Fruit fly (Drosophila melanogaster) whole organism, embryonic: ENCODE data around the gene CG6961.

Experiments used
- BEAF-32 ChIP-seq: fragments of 200-800 bp; sonication (Bioruptor generic); optimal IDR thresholded peaks from 3 replicates; lab custom pipeline; 2017; ENCODE audit warnings: missing biosample characterization, missing genetic modification characterization, mild to moderate bottlenecking, moderate library complexity, missing genetic modification reagents
- Bgb ChIP-seq: fragments of 200-800 bp; sonication (Bioruptor generic); IDR thresholded peaks from 2 replicates; pipeline ENCODE4 v1.3.6; 2022; ENCODE audit warnings: missing biosample characterization, missing genetic modification characterization; ENCODE audit not compliant: partially characterized antibody
- CG10959 ChIP-seq: fragments of 200-800 bp; sonication (Bioruptor generic); IDR thresholded peaks from 2 replicates; pipeline ENCODE4 v1.3.6; 2022; ENCODE audit warnings: missing biosample characterization, missing genetic modification characterization
- CG11504 ChIP-seq: fragments of 200-800 bp; sonication (Bioruptor generic); optimal IDR thresholded peaks from 3 replicates; lab custom pipeline; 2019; ENCODE audit warnings: missing biosample characterization, mild to moderate bottlenecking, missing genetic modification characterization, moderate library complexity
- CG13624 ChIP-seq: fragments of 200-800 bp; sonication (Bioruptor generic); optimal IDR thresholded peaks from 2 replicates; lab custom pipeline; 2016; ENCODE audit warnings: missing biosample characterization, missing genetic modification characterization
- CG13775 ChIP-seq: fragments of 200-800 bp; sonication (Bioruptor generic); optimal IDR thresholded peaks from 3 replicates; lab custom pipeline; 2017; ENCODE audit warnings: missing biosample characterization, mild to moderate bottlenecking, missing genetic modification characterization
- CG14050 ChIP-seq: fragments of 200-800 bp; sonication (Bioruptor generic); IDR thresholded peaks from 3 replicates; pipeline ENCODE4 v1.3.6; 2022; ENCODE audit warnings: missing biosample characterization, missing genetic modification characterization
- CG15011 ChIP-seq: fragments of 200-800 bp; sonication (Bioruptor generic); optimal IDR thresholded peaks from 3 replicates; lab custom pipeline; 2018; ENCODE audit warnings: missing biosample characterization, mild to moderate bottlenecking, missing genetic modification characterization
- CG16779 ChIP-seq: fragments of 200-800 bp; sonication (Bioruptor generic); IDR thresholded peaks from 2 replicates; pipeline ENCODE4 v1.3.6; 2022; ENCODE audit warnings: missing biosample characterization, missing genetic modification characterization
- CG17829 ChIP-seq: fragments of 200-800 bp; optimal IDR thresholded peaks from 2 replicates; lab custom pipeline; 2019; ENCODE audit warnings: missing biosample characterization, mild to moderate bottlenecking, missing genetic modification characterization, moderate library complexity
- CG30403 ChIP-seq: fragments of 200-800 bp; sonication (Bioruptor generic); optimal IDR thresholded peaks from 3 replicates; lab custom pipeline; 2016; ENCODE audit warnings: missing biosample characterization, missing genetic modification characterization
- CG3163 ChIP-seq: fragments of 200-800 bp; sonication (Bioruptor generic); optimal IDR thresholded peaks from 3 replicates; lab custom pipeline; 2016; ENCODE audit warnings: missing biosample characterization, missing genetic modification characterization
- CG32767 ChIP-seq: fragments of 200-800 bp; sonication (Bioruptor generic); IDR thresholded peaks from 2 replicates; pipeline ENCODE4 v1.3.6; 2022; ENCODE audit warnings: missing biosample characterization, missing genetic modification characterization
- CG3407 ChIP-seq: fragments of 200-800 bp; sonication (Bioruptor generic); optimal IDR thresholded peaks from 2 replicates; lab custom pipeline; 2018; ENCODE audit warnings: missing biosample characterization, mild to moderate bottlenecking, missing genetic modification characterization
- CG34376 ChIP-seq: fragments of 200-800 bp; sonication (Bioruptor generic); optimal IDR thresholded peaks from 2 replicates; lab custom pipeline; 2018; ENCODE audit warnings: missing biosample characterization, mild to moderate bottlenecking, missing genetic modification characterization
- CG43689 ChIP-seq: fragments of 200-800 bp; sonication (Bioruptor generic); IDR thresholded peaks from 2 replicates; pipeline ENCODE4 v1.3.6; 2022; ENCODE audit warnings: missing biosample characterization, missing genetic modification characterization
- CG4424 ChIP-seq: fragments of 200-800 bp; sonication (Bioruptor generic); optimal IDR thresholded peaks from 3 replicates; lab custom pipeline; 2016; ENCODE audit warnings: missing biosample characterization, missing genetic modification characterization
- CG4617 ChIP-seq: fragments of 200-800 bp; sonication (Bioruptor generic); optimal IDR thresholded peaks from 3 replicates; lab custom pipeline; 2016; ENCODE audit warnings: missing biosample characterization, missing genetic modification characterization, borderline replicate concordance
- CG5953 ChIP-seq: fragments of 200-800 bp; sonication (Bioruptor generic); IDR thresholded peaks from 2 replicates; pipeline ENCODE4 v1.3.6; 2022; ENCODE audit warnings: missing biosample characterization, missing genetic modification characterization
- CG6175 ChIP-seq: fragments of 200-800 bp; sonication (Bioruptor generic); IDR thresholded peaks from 3 replicates; pipeline ENCODE4 v1.3.6; 2022; ENCODE audit warnings: missing biosample characterization, missing genetic modification characterization
- CG6654 ChIP-seq: fragments of 200-800 bp; sonication (Bioruptor generic); optimal IDR thresholded peaks from 2 replicates; lab custom pipeline; 2017; ENCODE audit warnings: missing biosample characterization, mild to moderate bottlenecking, missing genetic modification characterization
- CG8281 ChIP-seq: fragments of 200-800 bp; sonication (Bioruptor generic); optimal IDR thresholded peaks from 2 replicates; lab custom pipeline; 2018; ENCODE audit warnings: missing biosample characterization, mild to moderate bottlenecking, missing genetic modification characterization, moderate library complexity
- CG9215 ChIP-seq: fragments of 200-800 bp; sonication (Bioruptor generic); IDR thresholded peaks from 2 replicates; pipeline ENCODE4 v1.3.6; 2022; ENCODE audit warnings: missing biosample characterization, missing genetic modification characterization
- CG9437 ChIP-seq: fragments of 200-800 bp; sonication (Bioruptor generic); optimal IDR thresholded peaks from 2 replicates; lab custom pipeline; 2018; ENCODE audit warnings: missing biosample characterization, mild to moderate bottlenecking, missing genetic modification characterization
- Dip3 ChIP-seq: fragments of 200-800 bp; sonication (Bioruptor generic); optimal IDR thresholded peaks from 3 replicates; lab custom pipeline; 2016; ENCODE audit warnings: missing biosample characterization, missing genetic modification characterization
- Dp ChIP-seq: fragments of 200-800 bp; sonication (Bioruptor generic); optimal IDR thresholded peaks from 2 replicates; lab custom pipeline; 2018; ENCODE audit warnings: missing biosample characterization, mild to moderate bottlenecking, missing genetic modification characterization, moderate library complexity
- Dref ChIP-seq: fragments of 200-800 bp; sonication (Bioruptor generic); IDR thresholded peaks from 2 replicates; pipeline ENCODE4 v1.3.6; 2022; ENCODE audit warnings: missing biosample characterization, missing genetic modification characterization
- HHEX ChIP-seq: fragments of 200-800 bp; sonication (Bioruptor generic); optimal IDR thresholded peaks from 3 replicates; lab custom pipeline; 2017; ENCODE audit warnings: missing biosample characterization, mild to moderate bottlenecking, missing genetic modification characterization, missing genetic modification reagents
- MESR4 ChIP-seq: fragments of 200-800 bp; sonication (Bioruptor generic); optimal IDR thresholded peaks from 2 replicates; lab custom pipeline; 2018; ENCODE audit warnings: missing biosample characterization, mild to moderate bottlenecking, missing genetic modification characterization, moderate library complexity
- Max ChIP-seq: fragments of 200-800 bp; sonication (Bioruptor generic); optimal IDR thresholded peaks from 2 replicates; lab custom pipeline; 2016; ENCODE audit warnings: missing biosample characterization, mild to moderate bottlenecking, missing genetic modification characterization
- Mes4 ChIP-seq: fragments of 200-800 bp; sonication (Bioruptor generic); optimal IDR thresholded peaks from 2 replicates; lab custom pipeline; 2016; ENCODE audit warnings: missing biosample characterization, missing genetic modification characterization
- Myb ChIP-seq: fragments of 200-800 bp; sonication (Bioruptor generic); optimal IDR thresholded peaks from 2 replicates; lab custom pipeline; 2016; ENCODE audit warnings: missing biosample characterization, missing genetic modification characterization
- Nf-YB ChIP-seq: fragments of 200-800 bp; sonication (Bioruptor generic); optimal IDR thresholded peaks from 3 replicates; lab custom pipeline; 2019; ENCODE audit warnings: missing biosample characterization, mild to moderate bottlenecking, missing genetic modification characterization, moderate library complexity
- Opbp ChIP-seq: fragments of 200-800 bp; sonication (Bioruptor generic); IDR thresholded peaks from 3 replicates; pipeline ENCODE4 v1.3.6; 2022; ENCODE audit warnings: missing biosample characterization, missing genetic modification characterization; ENCODE audit not compliant: partially characterized antibody
- Ptx1 ChIP-seq: fragments of 200-800 bp; sonication (Bioruptor generic); IDR thresholded peaks from 2 replicates; pipeline ENCODE4 v1.3.6; 2022; ENCODE audit warnings: missing biosample characterization, missing genetic modification characterization
- Rfx ChIP-seq: fragments of 200-800 bp; sonication (Bioruptor generic); IDR thresholded peaks from 2 replicates; pipeline ENCODE4 v1.3.6; 2022; ENCODE audit warnings: missing biosample characterization, missing genetic modification characterization
- Sox100B ChIP-seq: fragments of 200-800 bp; sonication (Bioruptor generic); optimal IDR thresholded peaks from 3 replicates; lab custom pipeline; 2018; ENCODE audit warnings: missing biosample characterization, mild to moderate bottlenecking, missing genetic modification characterization
- Spps ChIP-seq: fragments of 200-800 bp; sonication (Bioruptor generic); optimal IDR thresholded peaks from 2 replicates; lab custom pipeline; 2018; ENCODE audit warnings: missing biosample characterization, mild to moderate bottlenecking, missing genetic modification characterization
- Tbp ChIP-seq: fragments of >200 bp; optimal IDR thresholded peaks from 2 replicates; lab custom pipeline; 2018; ENCODE audit warnings: missing biosample characterization, missing genetic modification characterization
- Usf ChIP-seq: fragments of 200-800 bp; sonication (Bioruptor generic); optimal IDR thresholded peaks from 2 replicates; lab custom pipeline; 2017; ENCODE audit warnings: missing genotype, missing biosample characterization, missing genetic modification characterization
- bbx ChIP-seq: fragments of 200-800 bp; sonication (Bioruptor generic); IDR thresholded peaks from 2 replicates; pipeline ENCODE4 v1.3.6; 2022; ENCODE audit warnings: missing biosample characterization, missing genetic modification characterization; ENCODE audit not compliant: partially characterized antibody
- ems ChIP-seq: fragments of 200-800 bp; sonication (Bioruptor generic); optimal IDR thresholded peaks from 3 replicates; lab custom pipeline; 2016; ENCODE audit warnings: missing biosample characterization, missing genetic modification characterization
- h ChIP-seq: fragments of >200 bp; optimal IDR thresholded peaks from 2 replicates; lab custom pipeline; 2017
- her ChIP-seq: fragments of 200-800 bp; sonication (Bioruptor generic); optimal IDR thresholded peaks from 2 replicates; lab custom pipeline; 2016; ENCODE audit warnings: missing biosample characterization, missing genetic modification characterization
- pho ChIP-seq: fragments of 200-800 bp; sonication (Bioruptor generic); optimal IDR thresholded peaks from 2 replicates; lab custom pipeline; 2016; ENCODE audit warnings: missing biosample characterization, missing genetic modification characterization
- pnt ChIP-seq: fragments of 200-800 bp; sonication (Bioruptor generic); optimal IDR thresholded peaks from 3 replicates; lab custom pipeline; 2016; ENCODE audit warnings: missing biosample characterization, missing genetic modification characterization
- twi ChIP-seq: fragments of 200-800 bp; optimal IDR thresholded peaks from 2 replicates; lab custom pipeline; 2019; ENCODE audit warnings: missing biosample characterization, mild to moderate bottlenecking, missing genetic modification characterization, moderate library complexity
- tx ChIP-seq: fragments of 200-800 bp; sonication (Bioruptor generic); optimal IDR thresholded peaks from 2 replicates; lab custom pipeline; 2016; ENCODE audit warnings: missing biosample characterization, missing genetic modification characterization
- z ChIP-seq: fragments of 200-800 bp; sonication (Bioruptor generic); IDR thresholded peaks from 3 replicates; pipeline ENCODE4 v1.3.6; 2022; ENCODE audit warnings: missing biosample characterization, missing genetic modification characterization
- zf30C ChIP-seq: fragments of 200-800 bp; sonication (Bioruptor generic); optimal IDR thresholded peaks from 3 replicates; lab custom pipeline; 2018; ENCODE audit warnings: missing biosample characterization, mild to moderate bottlenecking, missing genetic modification characterization

Gene CG6961

DNA sequence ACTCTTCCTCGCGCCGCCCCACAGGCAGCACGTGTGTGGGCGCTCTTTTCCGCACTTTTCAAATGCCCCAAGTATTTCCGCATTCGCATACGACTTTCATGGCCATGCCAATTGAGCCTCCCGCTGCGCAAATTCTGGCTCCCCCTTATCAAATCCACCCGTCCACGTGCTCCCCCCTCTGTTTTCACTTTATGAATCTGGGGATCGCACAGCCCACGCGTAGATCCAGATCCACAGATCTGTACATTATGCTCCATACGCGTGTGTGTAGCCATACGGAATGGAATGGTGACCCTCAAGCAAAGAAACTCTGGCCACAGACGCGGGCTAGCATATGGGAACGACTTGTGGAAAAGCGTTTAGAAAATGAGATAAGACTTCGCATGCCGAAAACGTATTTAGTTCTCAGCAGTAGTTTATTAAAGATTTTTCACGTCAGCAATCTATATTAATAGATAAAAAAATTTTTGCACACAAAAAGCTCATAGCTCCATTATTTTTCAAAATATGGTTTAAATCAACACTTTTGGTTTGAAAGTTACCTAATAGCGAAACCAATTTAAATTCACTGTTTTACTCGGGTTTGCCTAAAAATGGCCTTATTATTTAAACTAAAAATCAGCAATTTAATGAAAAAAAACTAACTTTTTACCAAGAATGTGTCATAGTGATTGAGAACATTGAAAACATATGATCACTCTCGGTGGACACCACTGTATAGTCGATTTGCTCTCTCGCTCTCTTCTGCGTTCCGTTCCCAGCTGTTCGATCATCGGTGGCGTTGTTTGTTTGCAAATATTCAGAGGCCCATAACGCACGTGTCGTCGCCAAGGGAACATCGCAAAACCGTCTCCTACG lies 1.6 kb upstream of the CG6961 start (continued):
- TF ChIP-seq HHEX (GFP tag; lab: Kevin White, UChicago) (peak; percentile 56), Dip3 (GFP tag; lab: Kevin White, UChicago) (peak; percentile 55), CG43689 (GFP tag; lab: Robert Waterston, UW) (no peak), CG34376 (GFP tag; lab: Kevin White, UChicago) (peak; percentile 15), CG14050 (GFP tag; lab: Robert Waterston, UW) (no peak), ems (GFP tag; lab: Kevin White, UChicago) (peak; percentile 43), CG3407 (GFP tag; lab: Kevin White, UChicago) (no peak), CG10959 (GFP tag; lab: Robert Waterston, UW) (no peak), Dref (GFP tag; lab: Robert Waterston, UW) (no peak), zf30C (no peak), Opbp (no peak), CG4424 (GFP tag; lab: Kevin White, UChicago) (peak; percentile 47), CG5953 (GFP tag; lab: Robert Waterston, UW) (no peak), pho (GFP tag; lab: Kevin White, UChicago) (peak; percentile 56), Usf (GFP tag; lab: Kevin White, UChicago) (peak; percentile 37), CG30403 (peak; percentile 73), Nf-YB (GFP tag; lab: Kevin White, UChicago) (peak; percentile 49), twi (no peak), CG6175 (GFP tag; lab: Robert Waterston, UW) (no peak), Spps (tag; lab: Kevin White, UChicago) (no peak), bbx (GFP tag; lab: Robert Waterston, UW) (no peak), Sox100B (GFP tag; lab: Kevin White, UChicago) (peak; percentile 74), Mes4 (GFP tag; lab: Kevin White, UChicago) (peak; percentile 62), z (no peak), CG9215 (peak; percentile 54), Bgb (0 out of 2 replicates have a peak, but pooled peaks have one; percentile 14), CG8281 (tag; lab: Kevin White, UChicago) (peak; percentile 27), CG4617 (GFP tag; lab: Kevin White, UChicago) (no peak), CG15011 (GFP tag; lab: Kevin White, UChicago) (peak; percentile 64), Tbp (GFP tag; lab: Kevin White, UChicago) (no peak), CG16779 (GFP tag; lab: Robert Waterston, UW) (no peak), Myb (GFP tag; lab: Kevin White, UChicago) (peak; percentile 52), CG9437 (GFP tag; lab: Kevin White, UChicago) (peak; percentile 57), CG17829 (tag; lab: Kevin White, UChicago) (peak; percentile 52), CG11504 (tag; lab: Kevin White, UChicago) (peak; percentile 76), BEAF-32 (GFP tag; lab: Kevin White, UChicago) (no peak), MESR4 (GFP tag; lab: Kevin White, UChicago) (no peak), CG13624 (GFP tag; lab: Kevin White, UChicago) (peak; percentile 78), Max (GFP tag; lab: Kevin White, UChicago) (peak; percentile 42), CG32767 (GFP tag; lab: Robert Waterston, UW) (no peak), CG3163 (GFP tag; lab: Kevin White, UChicago) (no peak), pnt (GFP tag; lab: Kevin White, UChicago) (peak; percentile 9), Rfx (GFP tag; lab: Robert Waterston, UW) (peak; percentile 56), Dp (GFP tag; lab: Kevin White, UChicago) (no peak), CG6654 (GFP tag; lab: Kevin White, UChicago) (peak; percentile 23), CG13775 (GFP tag; lab: Kevin White, UChicago) (peak; percentile 78), her (GFP tag; lab: Kevin White, UChicago) (peak; percentile 14), h (lab: Kevin White, UChicago) (no peak), tx (peak; percentile 57), Ptx1 (GFP tag; lab: Robert Waterston, UW) (peak; percentile 48; the same call in 1 of the 2 replicates)
